Fruit fly (Drosophila melanogaster) whole organism, prepupa: ENCODE data around the gene aust.

Source experiments
- CG10631 ChIP-seq: fragments of 200-800 bp; sonication (Bioruptor generic); optimal IDR thresholded peaks from 2 replicates; lab custom pipeline; 2016; ENCODE audit warnings: missing biosample characterization, missing genetic modification characterization
- CG10669 ChIP-seq: fragments of 200-800 bp; sonication (Bioruptor generic); optimal IDR thresholded peaks from 3 replicates; lab custom pipeline; 2018; ENCODE audit warnings: missing biosample characterization, mild to moderate bottlenecking, missing genetic modification characterization, moderate library complexity
- CG11762 ChIP-seq: fragments of 200-800 bp; sonication (Bioruptor generic); optimal IDR thresholded peaks from 3 replicates; lab custom pipeline; 2016; ENCODE audit warnings: missing biosample characterization, missing genetic modification characterization; ENCODE audit not compliant: insufficient read depth
- CG11902 ChIP-seq: fragments of 200-800 bp; sonication (Bioruptor generic); optimal IDR thresholded peaks from 3 replicates; lab custom pipeline; 2016; ENCODE audit warnings: missing biosample characterization, missing genetic modification characterization
- CG1621 ChIP-seq: fragments of 200-800 bp; sonication (Bioruptor generic); optimal IDR thresholded peaks from 3 replicates; lab custom pipeline; 2018; ENCODE audit warnings: missing biosample characterization, mild to moderate bottlenecking, missing genetic modification characterization
- CG16779 ChIP-seq: fragments of 200-800 bp; sonication (Bioruptor generic); optimal IDR thresholded peaks from 3 replicates; lab custom pipeline; 2017; ENCODE audit warnings: missing biosample characterization, mild to moderate bottlenecking, missing genetic modification characterization
- CG3032 ChIP-seq: fragments of 200-800 bp; optimal IDR thresholded peaks from 2 replicates; lab custom pipeline; 2019; ENCODE audit warnings: missing biosample characterization, mild to moderate bottlenecking, missing genetic modification characterization, moderate library complexity
- CG31627 ChIP-seq: fragments of 200-800 bp; sonication (Bioruptor generic); optimal IDR thresholded peaks from 3 replicates; lab custom pipeline; 2016; ENCODE audit warnings: missing biosample characterization, missing genetic modification characterization
- CG32006 ChIP-seq: fragments of 200-800 bp; sonication (Bioruptor generic); optimal IDR thresholded peaks from 3 replicates; lab custom pipeline; 2017; ENCODE audit warnings: missing biosample characterization, mild to moderate bottlenecking, missing genetic modification characterization
- CG34406 ChIP-seq: fragments of 200-800 bp; sonication (Bioruptor generic); optimal IDR thresholded peaks from 3 replicates; lab custom pipeline; 2016; ENCODE audit warnings: missing biosample characterization, missing genetic modification characterization
- CG6163 ChIP-seq: fragments of 200-800 bp; sonication (Bioruptor generic); IDR thresholded peaks from 3 replicates; pipeline ENCODE4 v1.3.6; 2022; ENCODE audit warnings: missing biosample characterization, missing genetic modification characterization
- CG6276 ChIP-seq: fragments of 200-800 bp; sonication (Bioruptor generic); optimal IDR thresholded peaks from 2 replicates; lab custom pipeline; 2017; ENCODE audit warnings: missing biosample characterization, mild to moderate bottlenecking, missing genetic modification characterization
- CG6808 ChIP-seq: fragments of 200-800 bp; sonication (Bioruptor generic); optimal IDR thresholded peaks from 3 replicates; lab custom pipeline; 2017; ENCODE audit warnings: missing biosample characterization, missing genetic modification characterization, mild to moderate bottlenecking, moderate library complexity, missing genetic modification reagents
- CG6854 ChIP-seq: fragments of 200-800 bp; sonication (Bioruptor generic); optimal IDR thresholded peaks from 2 replicates; lab custom pipeline; 2017; ENCODE audit warnings: missing biosample characterization, mild to moderate bottlenecking, missing genetic modification characterization
- CG7368 ChIP-seq: fragments of 200-800 bp; sonication (Bioruptor generic); optimal IDR thresholded peaks from 3 replicates; lab custom pipeline; 2016; ENCODE audit warnings: missing biosample characterization, missing genetic modification characterization
- CG8119 ChIP-seq: fragments of 200-800 bp; sonication (Bioruptor generic); IDR thresholded peaks from 3 replicates; pipeline ENCODE4 v1.3.6; 2022; ENCODE audit warnings: missing biosample characterization, missing genetic modification characterization
- CG9139 ChIP-seq: fragments of 200-800 bp; sonication (Bioruptor generic); optimal IDR thresholded peaks from 3 replicates; lab custom pipeline; 2017; ENCODE audit warnings: missing biosample characterization, mild to moderate bottlenecking, missing genetic modification characterization
- Eip78C ChIP-seq: fragments of 200-800 bp; sonication (Bioruptor generic); peaks from one replicate; lab custom pipeline; 2016; ENCODE audit warnings: missing biosample characterization, missing genetic modification characterization
- Eip93F ChIP-seq: fragments of 200-800 bp; sonication (Bioruptor generic); optimal IDR thresholded peaks from 2 replicates; lab custom pipeline; 2016; ENCODE audit warnings: missing biosample characterization, mild to moderate bottlenecking, missing genetic modification characterization
- Ets21C ChIP-seq: fragments of 200-800 bp; sonication (Bioruptor generic); optimal IDR thresholded peaks from 3 replicates; lab custom pipeline; 2016; ENCODE audit warnings: missing biosample characterization, missing genetic modification characterization
- Ets96B ChIP-seq: fragments of 200-800 bp; optimal IDR thresholded peaks from 2 replicates; lab custom pipeline; 2019; ENCODE audit warnings: missing biosample characterization, mild to moderate bottlenecking, missing genetic modification characterization, moderate library complexity
- Gug ChIP-seq: fragments of 200-800 bp; sonication (Bioruptor generic); IDR thresholded peaks from 2 replicates; pipeline ENCODE4 v1.3.6; 2022; ENCODE audit warnings: missing biosample characterization, missing genetic modification characterization
- Hr38 ChIP-seq: sonication (Bioruptor generic); optimal IDR thresholded peaks from 2 replicates; lab custom pipeline; 2016; ENCODE audit warnings: missing biosample characterization, missing genetic modification characterization
- Hr39 ChIP-seq: fragments of 200-800 bp; sonication (Bioruptor generic); optimal IDR thresholded peaks from 2 replicates; lab custom pipeline; 2016; ENCODE audit warnings: missing biosample characterization, missing genetic modification characterization
- Lpt ChIP-seq: fragments of 200-800 bp; sonication (Bioruptor generic); optimal IDR thresholded peaks from 3 replicates; lab custom pipeline; 2016; ENCODE audit warnings: missing biosample characterization, missing genetic modification characterization
- Met ChIP-seq: fragments of 200-800 bp; sonication (Bioruptor generic); optimal IDR thresholded peaks from 3 replicates; lab custom pipeline; 2016; ENCODE audit warnings: missing biosample characterization, missing genetic modification characterization
- OdsH ChIP-seq: fragments of 200-800 bp; sonication (Bioruptor generic); optimal IDR thresholded peaks from 3 replicates; lab custom pipeline; 2016; ENCODE audit warnings: missing biosample characterization, missing genetic modification characterization
- Smox ChIP-seq: fragments of 200-800 bp; sonication (Bioruptor generic); optimal IDR thresholded peaks from 3 replicates; lab custom pipeline; 2016; ENCODE audit warnings: missing biosample characterization, missing genetic modification characterization
- Sox102F ChIP-seq: fragments of 200-800 bp; sonication (Bioruptor generic); optimal IDR thresholded peaks from 2 replicates; lab custom pipeline; 2016; ENCODE audit warnings: missing biosample characterization, mild to moderate bottlenecking, missing genetic modification characterization
- Sox15 ChIP-seq: fragments of 200-800 bp; sonication (Bioruptor generic); optimal IDR thresholded peaks from 3 replicates; lab custom pipeline; 2016; ENCODE audit warnings: missing biosample characterization, missing genetic modification characterization
- achi ChIP-seq: fragments of 200-800 bp; sonication (Bioruptor generic); optimal IDR thresholded peaks from 3 replicates; lab custom pipeline; 2016; ENCODE audit warnings: missing biosample characterization, missing genetic modification characterization
- cyc ChIP-seq: fragments of 200-800 bp; sonication (Bioruptor generic); optimal IDR thresholded peaks from 3 replicates; lab custom pipeline; 2016; ENCODE audit warnings: missing biosample characterization, missing genetic modification characterization
- dac ChIP-seq: fragments of 200-800 bp; sonication (Bioruptor generic); optimal IDR thresholded peaks from 2 replicates; lab custom pipeline; 2017; ENCODE audit warnings: missing biosample characterization, mild to moderate bottlenecking, missing genetic modification characterization
- dsx ChIP-seq: fragments of 200-800 bp; optimal IDR thresholded peaks from 3 replicates; lab custom pipeline; 2019; ENCODE audit warnings: missing biosample characterization, mild to moderate bottlenecking, missing genetic modification characterization, moderate library complexity; ENCODE audit not compliant: poor library complexity, severe bottlenecking
- eg ChIP-seq: fragments of 200-800 bp; sonication (Bioruptor generic); IDR thresholded peaks from 3 replicates; pipeline ENCODE4 v1.3.6; 2022; ENCODE audit warnings: missing biosample characterization, missing genetic modification characterization
- fd59A ChIP-seq: fragments of 200-800 bp; sonication (Bioruptor generic); optimal IDR thresholded peaks from 2 replicates; lab custom pipeline; 2017; ENCODE audit warnings: missing biosample characterization, mild to moderate bottlenecking, missing genetic modification characterization, missing genetic modification reagents
- fd85E ChIP-seq: fragments of 200-800 bp; sonication (Bioruptor generic); optimal IDR thresholded peaks from 3 replicates; lab custom pipeline; 2016; ENCODE audit warnings: missing biosample characterization, missing genetic modification characterization
- fkh ChIP-seq: fragments of 200-800 bp; sonication (Bioruptor generic); optimal IDR thresholded peaks from 3 replicates; lab custom pipeline; 2017; ENCODE audit warnings: missing biosample characterization, mild to moderate bottlenecking, missing genetic modification characterization, moderate library complexity
- lz ChIP-seq: fragments of 200-800 bp; sonication (Bioruptor generic); optimal IDR thresholded peaks from 3 replicates; lab custom pipeline; 2016; ENCODE audit warnings: missing biosample characterization, missing genetic modification characterization
- net ChIP-seq: fragments of 200-800 bp; sonication (Bioruptor generic); optimal IDR thresholded peaks from 3 replicates; lab custom pipeline; 2016; ENCODE audit warnings: missing biosample characterization, missing genetic modification characterization
- salr ChIP-seq, 2 experiments: fragments of 200-800 bp; sonication (Bioruptor generic); optimal IDR thresholded peaks; 3 replicates each; lab custom pipeline; 2016 to 2018; ENCODE audit warnings: missing biosample characterization in 2 of 2, missing genetic modification characterization in 2 of 2, mild to moderate bottlenecking in 1 of 2
- ss ChIP-seq, 2 experiments: fragments of 200-800 bp; sonication (Bioruptor generic); optimal IDR thresholded peaks; 2 replicates in 1 of 2; 3 replicates in 1 of 2; lab custom pipeline; 2017 to 2018; ENCODE audit warnings: mild to moderate bottlenecking in 2 of 2, missing biosample characterization in 2 of 2, missing genetic modification characterization in 2 of 2, moderate library complexity in 1 of 2
- svp ChIP-seq: fragments of 200-800 bp; sonication (Bioruptor generic); peaks from one replicate; lab custom pipeline; 2016; ENCODE audit warnings: missing biosample characterization, missing genetic modification characterization
- topi ChIP-seq: fragments of 200-800 bp; sonication (Bioruptor generic); optimal IDR thresholded peaks from 3 replicates; lab custom pipeline; 2016; ENCODE audit warnings: missing biosample characterization, missing genetic modification characterization

aust gene

DNA sequence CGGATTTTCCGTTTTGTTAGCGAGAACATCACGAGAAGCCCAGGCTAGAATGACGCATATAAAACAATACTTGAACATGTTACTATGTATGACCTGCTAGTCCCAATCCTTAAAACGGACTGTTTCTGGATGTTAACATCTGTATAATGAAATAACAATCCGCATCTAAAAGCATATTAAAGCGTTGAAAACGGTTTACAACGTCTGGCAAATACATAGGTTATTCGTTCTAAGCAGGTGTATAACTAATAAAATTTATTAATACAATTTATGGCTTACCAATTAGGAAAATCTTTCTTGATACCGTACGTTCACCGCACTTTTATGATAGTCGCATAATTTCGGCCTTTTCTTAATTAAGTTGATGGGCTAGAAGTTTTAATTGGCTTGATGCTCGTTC lies 3.9 kb upstream of the aust start, which contains the start of gene lectin-30A:
Gene lectin-30A (minus strand): TSS at position 101 of the 400 bp plus-strand sequence.
- TF ChIP-seq OdsH (GFP tag; lab: Kevin White, UChicago), result no peak
- TF ChIP-seq CG7368, result no peak
- no peak for TF ChIP-seq fd85E (GFP tag; lab: Kevin White, UChicago)
- TF ChIP-seq CG6163 (GFP tag; lab: Robert Waterston, UW), result no peak
- TF ChIP-seq CG10631 (GFP tag; lab: Kevin White, UChicago), result no peak
- no peak for TF ChIP-seq fd59A (GFP tag; lab: Kevin White, UChicago)
- TF ChIP-seq CG6276 (GFP tag; lab: Kevin White, UChicago), result no peak
- TF ChIP-seq CG6808 (GFP tag; lab: Kevin White, UChicago), result no peak
- TF ChIP-seq Lpt (GFP tag; lab: Kevin White, UChicago), result no peak
- no peak for TF ChIP-seq lz (GFP tag; lab: Kevin White, UChicago)
- no peak for TF ChIP-seq Eip93F (GFP tag; lab: Kevin White, UChicago)
- no peak for TF ChIP-seq Hr38 (GFP tag; lab: Kevin White, UChicago)
- no peak for TF ChIP-seq CG6854 (GFP tag; lab: Kevin White, UChicago)
- no peak for TF ChIP-seq Hr39
- TF ChIP-seq Met, result no peak
- TF ChIP-seq cyc, result no peak

DNA sequence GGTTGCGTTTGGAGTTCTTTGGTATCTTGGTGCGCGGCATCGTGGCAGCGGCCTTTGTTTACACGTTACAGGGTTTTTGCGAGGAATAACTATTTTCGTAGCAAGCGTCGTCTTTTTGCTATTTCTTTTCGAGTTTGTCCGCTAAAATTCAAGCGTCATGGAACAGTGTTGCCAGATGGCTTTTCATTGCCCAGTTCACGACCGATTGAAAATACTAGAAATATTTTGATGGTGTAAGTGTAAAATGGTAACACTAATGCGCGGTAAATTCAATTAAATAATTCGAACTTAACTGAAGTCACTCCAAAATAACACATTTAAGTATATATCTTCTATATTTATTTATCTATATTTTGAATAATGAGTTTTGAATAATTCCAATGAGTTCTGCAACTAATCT lies 2.1 kb upstream of the aust start, which contains the start of gene borr:
Gene borr (minus strand): TSS at position 172 of the 400 bp plus-strand sequence.
- TF ChIP-seq Sox102F (no peak), CG16779 (tag; lab: Kevin White, UChicago) (no peak), CG31627 (GFP tag; lab: Kevin White, UChicago) (no peak), Eip78C (peak; percentile 22), Met (no peak)

DNA sequence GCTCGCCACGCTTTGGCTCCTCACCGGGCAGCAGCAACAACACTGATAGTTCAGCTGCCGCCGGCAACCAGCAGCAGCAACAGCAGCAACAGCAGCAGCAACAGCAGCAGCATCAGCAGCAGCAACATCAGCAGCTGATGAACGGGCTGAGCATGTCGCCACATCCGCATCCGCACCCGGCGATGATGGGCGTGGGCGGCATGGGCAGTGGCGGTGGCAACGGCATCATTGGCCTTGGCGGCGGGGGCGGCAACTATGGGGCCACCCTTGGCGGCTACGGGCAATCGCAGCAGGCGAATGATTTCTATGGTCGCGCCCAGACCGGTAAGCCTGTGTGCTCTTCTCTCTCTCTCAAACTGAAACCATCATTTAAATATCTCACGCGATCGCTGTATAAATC lies 6.6 kb downstream of the aust start:
- TF ChIP-seq CG34406 (no peak), Lpt (GFP tag; lab: Kevin White, UChicago) (no peak), fkh (GFP tag; lab: Kevin White, UChicago) (no peak), CG9139 (GFP tag; lab: Kevin White, UChicago) (no peak), CG3032 (no peak), CG6276 (GFP tag; lab: Kevin White, UChicago) (no peak), CG1621 (tag; lab: Kevin White, UChicago) (no peak), svp (GFP tag; lab: Kevin White, UChicago) (no peak)

DNA sequence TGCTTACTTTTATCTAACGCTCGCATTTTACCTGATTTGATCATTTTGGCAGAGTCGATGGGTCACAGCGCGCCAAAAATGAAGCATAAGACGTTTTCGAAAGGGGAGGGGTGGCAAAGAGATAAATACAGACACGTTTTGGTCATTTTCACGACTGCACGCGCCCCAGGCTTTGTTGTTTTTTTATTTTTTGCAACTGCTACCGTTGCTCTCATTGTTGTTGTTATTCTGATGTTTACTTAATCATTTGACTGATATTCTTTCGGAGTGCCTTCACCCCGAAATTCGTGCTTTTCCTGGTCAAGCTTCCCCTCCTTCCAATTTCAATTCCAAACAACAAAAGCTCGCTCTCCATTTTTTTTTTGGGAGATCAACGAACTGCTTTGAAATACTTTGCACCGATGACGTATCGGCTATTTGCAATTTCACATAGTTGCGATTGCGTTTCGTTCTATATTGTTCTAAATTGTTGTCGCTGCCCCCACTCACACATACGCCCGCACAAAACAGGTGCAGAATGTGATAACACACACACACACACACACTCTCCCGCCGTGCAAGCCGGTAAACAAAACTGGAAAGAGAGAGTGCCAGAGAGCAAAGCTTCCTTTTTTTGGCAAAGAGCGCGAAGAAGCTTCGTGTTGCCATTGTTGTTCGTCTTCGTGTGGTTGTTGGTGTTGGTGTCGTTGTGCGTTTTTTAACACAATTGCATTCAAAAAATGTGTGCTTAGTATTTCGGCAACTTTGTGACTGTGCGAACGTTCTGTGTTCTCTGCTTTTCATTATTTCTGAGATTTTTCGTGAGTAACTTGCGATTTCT lies 13.4 kb downstream of the aust start:
- TF ChIP-seq achi (GFP tag; lab: Kevin White, UChicago) (no peak), svp (GFP tag; lab: Kevin White, UChicago) (peak; percentile 87), CG6808 (GFP tag; lab: Kevin White, UChicago) (no peak), CG32006 (GFP tag; lab: Kevin White, UChicago) (no peak), dsx (peak; percentile 6), Eip93F (GFP tag; lab: Kevin White, UChicago) (peak; percentile 13), dac (GFP tag; lab: Kevin White, UChicago) (no peak), CG6163 (GFP tag; lab: Robert Waterston, UW) (no peak), CG6854 (GFP tag; lab: Kevin White, UChicago) (peak; percentile 35), Sox102F (no peak), CG8119 (GFP tag; lab: Robert Waterston, UW) (no peak), ss (GFP tag; optimal IDR thresholded peaks at IDR 0.05; lab: Kevin White, UChicago) (no peak), Ets96B (tag; lab: Kevin White, UChicago) (no peak), eg (GFP tag; lab: Robert Waterston, UW) (no peak), CG11902 (GFP tag; lab: Kevin White, UChicago) (no peak), net (GFP tag; lab: Kevin White, UChicago) (no peak), CG7368 (no peak), OdsH (GFP tag; lab: Kevin White, UChicago) (no peak), Sox15 (GFP tag; lab: Kevin White, UChicago) (no peak), Gug (no peak), CG6276 (GFP tag; lab: Kevin White, UChicago) (no peak), CG10669 (GFP tag; lab: Kevin White, UChicago) (no peak), CG31627 (GFP tag; lab: Kevin White, UChicago) (no peak), salr (GFP tag; optimal IDR thresholded peaks at IDR 0.05; lab: Kevin White, UChicago) (no peak), CG11762 (no peak), Ets21C (no peak), Smox (GFP tag; lab: Kevin White, UChicago) (no peak), CG1621 (tag; lab: Kevin White, UChicago) (no peak), topi (GFP tag; lab: Kevin White, UChicago) (no peak)
